1 fruit fly cellular context compared by ENCODE assay signal in the genomic region with DNA sequence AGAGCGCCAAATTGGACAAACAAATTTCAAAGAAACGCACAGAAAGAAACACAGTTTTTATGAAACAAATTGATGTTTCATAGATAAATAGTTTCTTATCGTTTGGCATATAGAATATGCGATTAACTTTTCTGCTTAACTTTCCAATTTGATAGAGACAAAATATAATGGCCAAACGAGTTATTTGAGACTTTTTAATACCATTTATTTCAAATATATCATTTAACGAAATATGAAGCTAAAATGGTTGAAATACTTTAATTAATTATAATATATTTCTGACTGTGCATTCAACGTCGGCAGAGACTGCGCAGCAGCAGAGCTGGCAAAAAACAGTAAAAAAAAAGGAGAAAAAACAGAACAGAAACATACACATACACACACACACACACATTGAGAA.
TF ChIP-seq lines count a peak whose summit lies in the region.

No protein-coding gene starts in this region.

TF ChIP-seq in whole organism, embryonic, 481 proteins besides CTCF, POLR2A, EP300 and RAD21 (continued from another document and continues in another):
- TF ChIP-seq bowl (GFP tag; IDR thresholded peaks at IDR 0.05; lab: Robert Waterston, UW) = no peak
- TF ChIP-seq CG30020 (tag; optimal IDR thresholded peaks at IDR 0.05; lab: Kevin White, UChicago) = no peak
- no peak for TF ChIP-seq seq (GFP tag; IDR thresholded peaks at IDR 0.05; lab: Robert Waterston, UW)
- peak; percentile 49 for TF ChIP-seq Hmr (GFP tag; optimal IDR thresholded peaks at IDR 0.05; lab: Kevin White, UChicago)
- no peak for TF ChIP-seq CG15696 (tag; optimal IDR thresholded peaks at IDR 0.05; lab: Kevin White, UChicago)
- no peak for TF ChIP-seq NC2α (GFP tag; optimal IDR thresholded peaks at IDR 0.05; lab: Kevin White, UChicago)
- no peak for TF ChIP-seq CG4360 (GFP tag; IDR thresholded peaks at IDR 0.05; lab: Robert Waterston, UW)
- no peak for TF ChIP-seq Hr39 (optimal IDR thresholded peaks at IDR 0.05; lab: Kevin White, UChicago)
- TF ChIP-seq CG10267 (tag; optimal IDR thresholded peaks at IDR 0.05; lab: Kevin White, UChicago) = peak; percentile 1
- TF ChIP-seq sd (tag; optimal IDR thresholded peaks at IDR 0.05; lab: Kevin White, UChicago) = no peak
- TF ChIP-seq CG6854 (GFP tag; optimal IDR thresholded peaks at IDR 0.05; lab: Kevin White, UChicago) = peak; percentile 5
- peak; percentile 25 for TF ChIP-seq CG13424 (tag; optimal IDR thresholded peaks at IDR 0.05; lab: Kevin White, UChicago)
- 0 out of 2 replicates have a peak, but pooled peaks have one; percentile 5 for TF ChIP-seq Rfx (GFP tag; IDR thresholded peaks at IDR 0.05; lab: Robert Waterston, UW)
- peak; percentile 39 for TF ChIP-seq grau (tag; optimal IDR thresholded peaks at IDR 0.05; lab: Kevin White, UChicago)
- no peak for TF ChIP-seq pho (GFP tag; optimal IDR thresholded peaks at IDR 0.05; lab: Kevin White, UChicago)
- no peak for TF ChIP-seq CG3995 (GFP tag; optimal IDR thresholded peaks at IDR 0.05; lab: Kevin White, UChicago)
- no peak for TF ChIP-seq rib (GFP tag; IDR thresholded peaks at IDR 0.05; lab: Robert Waterston, UW)
- no peak for TF ChIP-seq sisA (GFP tag; IDR thresholded peaks at IDR 0.05; lab: Robert Waterston, UW)
- TF ChIP-seq CG18262 (tag; optimal IDR thresholded peaks at IDR 0.05; lab: Kevin White, UChicago) = peak; percentile 9
- TF ChIP-seq Ptx1 (GFP tag; IDR thresholded peaks at IDR 0.05; lab: Robert Waterston, UW) = 0 out of 2 replicates have a peak, but pooled peaks have one; percentile 16
- no peak for TF ChIP-seq jigr1 (GFP tag; IDR thresholded peaks at IDR 0.05; lab: Robert Waterston, UW)
- TF ChIP-seq z (GFP tag; IDR thresholded peaks at IDR 0.05; lab: Robert Waterston, UW) = no peak
- TF ChIP-seq Sry-δ (GFP tag; optimal IDR thresholded peaks at IDR 0.05; lab: Kevin White, UChicago) = no peak
- no peak for TF ChIP-seq slou (GFP tag; optimal IDR thresholded peaks at IDR 0.05; lab: Kevin White, UChicago)
- no peak for TF ChIP-seq Abd-B (GFP tag; optimal IDR thresholded peaks at IDR 0.05; lab: Kevin White, UChicago)
- no peak for TF ChIP-seq gce (GFP tag; IDR thresholded peaks at IDR 0.05; lab: Robert Waterston, UW)
- TF ChIP-seq CG7987 (GFP tag; optimal IDR thresholded peaks at IDR 0.05; lab: Kevin White, UChicago) = no peak
- TF ChIP-seq pan (optimal IDR thresholded peaks at IDR 0.05; lab: Kevin White, UChicago) = no peak
- TF ChIP-seq pan (GFP tag; optimal IDR thresholded peaks at IDR 0.05 in 1 of 2, IDR thresholded peaks at IDR 0.05 in 1 of 2) = no peak
- peak; percentile 20 for TF ChIP-seq CG17359 (tag; optimal IDR thresholded peaks at IDR 0.05; lab: Kevin White, UChicago)
- no peak for TF ChIP-seq klu (GFP tag; IDR thresholded peaks at IDR 0.05; lab: Robert Waterston, UW)
- TF ChIP-seq CG6765 (GFP tag; optimal IDR thresholded peaks at IDR 0.05; lab: Kevin White, UChicago) = peak; percentile 16
- TF ChIP-seq Kr (GFP tag; optimal IDR thresholded peaks at IDR 0.05; lab: Kevin White, UChicago) = no peak
- TF ChIP-seq H15 (GFP tag; IDR thresholded peaks at IDR 0.05; lab: Robert Waterston, UW) = no peak
- peak; percentile 9 for TF ChIP-seq unpg (GFP tag; optimal IDR thresholded peaks at IDR 0.05; lab: Kevin White, UChicago)
- TF ChIP-seq crc (GFP tag; optimal IDR thresholded peaks at IDR 0.05; lab: Kevin White, UChicago) = no peak
- TF ChIP-seq Dek (tag; optimal IDR thresholded peaks at IDR 0.05; lab: Kevin White, UChicago) = peak; percentile 5
- TF ChIP-seq BtbVII (GFP tag; optimal IDR thresholded peaks at IDR 0.05; lab: Kevin White, UChicago) = peak; percentile 1
- no peak for TF ChIP-seq Rx (GFP tag; IDR thresholded peaks at IDR 0.05; lab: Robert Waterston, UW)
- no peak for TF ChIP-seq mld (GFP tag; IDR thresholded peaks at IDR 0.05; lab: Robert Waterston, UW; ENCODE audit: partially characterized antibody)
- TF ChIP-seq CG1647 (GFP tag; optimal IDR thresholded peaks at IDR 0.05; lab: Kevin White, UChicago) = no peak
- TF ChIP-seq Usf (GFP tag; optimal IDR thresholded peaks at IDR 0.05; lab: Kevin White, UChicago) = no peak
- no peak for TF ChIP-seq Dll (GFP tag; IDR thresholded peaks at IDR 0.05; lab: Robert Waterston, UW; ENCODE audit: partially characterized antibody)
- TF ChIP-seq CG9797 (GFP tag; optimal IDR thresholded peaks at IDR 0.05; lab: Kevin White, UChicago) = no peak
- TF ChIP-seq corto (GFP tag; optimal IDR thresholded peaks at IDR 0.05; lab: Kevin White, UChicago) = no peak
- peak; percentile 11 for TF ChIP-seq CG13894 (tag; optimal IDR thresholded peaks at IDR 0.05; lab: Kevin White, UChicago)
- no peak for TF ChIP-seq CG4707 (GFP tag; optimal IDR thresholded peaks at IDR 0.05; lab: Kevin White, UChicago)
- TF ChIP-seq CG33557 (GFP tag; optimal IDR thresholded peaks at IDR 0.05; lab: Kevin White, UChicago) = no peak
- TF ChIP-seq Nf-YA (GFP tag; IDR thresholded peaks at IDR 0.05; lab: Robert Waterston, UW) = no peak
- no peak for TF ChIP-seq hkb (optimal IDR thresholded peaks at IDR 0.05; lab: Kevin White, UChicago)
- TF ChIP-seq hkb (GFP tag; IDR thresholded peaks at IDR 0.05; lab: Robert Waterston, UW) = peak; percentile 45
- TF ChIP-seq Six4 (GFP tag; optimal IDR thresholded peaks at IDR 0.05; lab: Kevin White, UChicago) = no peak
- TF ChIP-seq Pdp1 (GFP tag; optimal IDR thresholded peaks at IDR 0.05; lab: Kevin White, UChicago) = no peak
- no peak for TF ChIP-seq CG6654 (GFP tag; optimal IDR thresholded peaks at IDR 0.05; lab: Kevin White, UChicago)
- no peak for TF ChIP-seq Sin3A (optimal IDR thresholded peaks at IDR 0.05; lab: Kevin White, UChicago)
- TF ChIP-seq dm (GFP tag; optimal IDR thresholded peaks at IDR 0.05; lab: Kevin White, UChicago) = no peak
- no peak for TF ChIP-seq CG32772 (GFP tag; IDR thresholded peaks at IDR 0.05; lab: Robert Waterston, UW)
- no peak for TF ChIP-seq CG7372 (GFP tag; IDR thresholded peaks at IDR 0.05; lab: Robert Waterston, UW)
- TF ChIP-seq CG11504 (tag; optimal IDR thresholded peaks at IDR 0.05; lab: Kevin White, UChicago) = peak; percentile 51
- peak; percentile 11 for TF ChIP-seq scrt (GFP tag; optimal IDR thresholded peaks at IDR 0.05; lab: Kevin White, UChicago)
- no peak for TF ChIP-seq Drgx (GFP tag; IDR thresholded peaks at IDR 0.05; lab: Robert Waterston, UW)
- no peak for TF ChIP-seq zfh1 (GFP tag; IDR thresholded peaks at IDR 0.05; lab: Robert Waterston, UW)
- no peak for TF ChIP-seq ERR (GFP tag; optimal IDR thresholded peaks at IDR 0.05; lab: Kevin White, UChicago)
- TF ChIP-seq CG14965 (GFP tag; optimal IDR thresholded peaks at IDR 0.05; lab: Kevin White, UChicago; ENCODE audit: borderline replicate concordance) = no peak
- no peak for TF ChIP-seq Fer3 (tag; optimal IDR thresholded peaks at IDR 0.05; lab: Kevin White, UChicago)
- TF ChIP-seq Meics (GFP tag; optimal IDR thresholded peaks at IDR 0.05; lab: Kevin White, UChicago) = peak; percentile 45
- TF ChIP-seq CG2678 (tag; optimal IDR thresholded peaks at IDR 0.05; lab: Kevin White, UChicago) = peak; percentile 58
- TF ChIP-seq Max (GFP tag; optimal IDR thresholded peaks at IDR 0.05; lab: Kevin White, UChicago) = no peak
- TF ChIP-seq CG17802 (tag; optimal IDR thresholded peaks at IDR 0.05; lab: Kevin White, UChicago) = no peak
- no peak for TF ChIP-seq al (GFP tag; IDR thresholded peaks at IDR 0.05; lab: Robert Waterston, UW)
- no peak for TF ChIP-seq dati (GFP tag; IDR thresholded peaks at IDR 0.05; lab: Robert Waterston, UW)
- TF ChIP-seq Hr51 (GFP tag; optimal IDR thresholded peaks at IDR 0.05; lab: Kevin White, UChicago) = peak in 1 of 2 experiments; percentile 53
- peak; percentile 63 for TF ChIP-seq CG18599 (GFP tag; optimal IDR thresholded peaks at IDR 0.05; lab: Kevin White, UChicago)
- TF ChIP-seq CG34376 (GFP tag; optimal IDR thresholded peaks at IDR 0.05; lab: Kevin White, UChicago) = peak; percentile 19
- peak; percentile 35 for TF ChIP-seq Oli (tag; optimal IDR thresholded peaks at IDR 0.05; lab: Kevin White, UChicago)
- TF ChIP-seq CG32532 (GFP tag; IDR thresholded peaks at IDR 0.05; lab: Robert Waterston, UW) = peak; percentile 55; the same call in 1 of the 2 replicates
- no peak for TF ChIP-seq CG3726 (GFP tag; IDR thresholded peaks at IDR 0.05; lab: Robert Waterston, UW)
- peak; percentile 5 for TF ChIP-seq caup (GFP tag; optimal IDR thresholded peaks at IDR 0.05; lab: Kevin White, UChicago; ENCODE audit: severe bottlenecking)
- TF ChIP-seq CG16779 (GFP tag; IDR thresholded peaks at IDR 0.05; lab: Robert Waterston, UW) = no peak
- no peak for TF ChIP-seq CG30431 (GFP tag; optimal IDR thresholded peaks at IDR 0.05; lab: Kevin White, UChicago)
- no peak for TF ChIP-seq gfzf (GFP tag; optimal IDR thresholded peaks at IDR 0.05; lab: Kevin White, UChicago)
- no peak for TF ChIP-seq tgo (GFP tag; IDR thresholded peaks at IDR 0.05; lab: Robert Waterston, UW)
- no peak for TF ChIP-seq Blimp-1 (GFP tag; optimal IDR thresholded peaks at IDR 0.05; lab: Kevin White, UChicago)
- peak; percentile 7 for TF ChIP-seq HHEX (GFP tag; optimal IDR thresholded peaks at IDR 0.05; lab: Kevin White, UChicago)
- no peak for TF ChIP-seq Bteb2 (GFP tag; optimal IDR thresholded peaks at IDR 0.05; lab: Kevin White, UChicago)
- TF ChIP-seq Awh (GFP tag; IDR thresholded peaks at IDR 0.05; lab: Robert Waterston, UW) = no peak
- TF ChIP-seq Hand (GFP tag; optimal IDR thresholded peaks at IDR 0.05; lab: Kevin White, UChicago) = peak; percentile 36
- TF ChIP-seq Stat92E (GFP tag; optimal IDR thresholded peaks at IDR 0.05; lab: Kevin White, UChicago) = no peak
- no peak for TF ChIP-seq Xrp1 (GFP tag; IDR thresholded peaks at IDR 0.05; lab: Robert Waterston, UW)
- no peak for TF ChIP-seq wor (GFP tag; IDR thresholded peaks at IDR 0.05; lab: Robert Waterston, UW)
- no peak for TF ChIP-seq CG10366 (GFP tag; IDR thresholded peaks at IDR 0.05; lab: Robert Waterston, UW)
- peak; percentile 28 for TF ChIP-seq CG18619 (GFP tag; optimal IDR thresholded peaks at IDR 0.05; lab: Kevin White, UChicago)
- TF ChIP-seq Side (GFP tag; optimal IDR thresholded peaks at IDR 0.05; lab: Kevin White, UChicago) = no peak
- peak; percentile 5 for TF ChIP-seq CG13296 (GFP tag; optimal IDR thresholded peaks at IDR 0.05; lab: Kevin White, UChicago)
- no peak for TF ChIP-seq phol (tag; optimal IDR thresholded peaks at IDR 0.05; lab: Kevin White, UChicago)
- peak; percentile 32 for TF ChIP-seq CG3281 (GFP tag; optimal IDR thresholded peaks at IDR 0.05; lab: Kevin White, UChicago)
- no peak for TF ChIP-seq CG18011 (GFP tag; optimal IDR thresholded peaks at IDR 0.05; lab: Kevin White, UChicago)
- TF ChIP-seq E2f2 (GFP tag; IDR thresholded peaks at IDR 0.05; lab: Robert Waterston, UW) = no peak
- peak; percentile 36; the same call in 1 of the 2 replicates for TF ChIP-seq CG9932 (GFP tag; IDR thresholded peaks at IDR 0.05; lab: Robert Waterston, UW)
- TF ChIP-seq ewg (GFP tag; optimal IDR thresholded peaks at IDR 0.05; lab: Kevin White, UChicago) = no peak
- TF ChIP-seq Lim3 (GFP tag; IDR thresholded peaks at IDR 0.05; lab: Robert Waterston, UW) = no peak
- TF ChIP-seq CG8281 (tag; optimal IDR thresholded peaks at IDR 0.05; lab: Kevin White, UChicago) = no peak
- TF ChIP-seq CG15514 (GFP tag; optimal IDR thresholded peaks at IDR 0.05; lab: Kevin White, UChicago) = no peak
- TF ChIP-seq chn (GFP tag; optimal IDR thresholded peaks at IDR 0.05; lab: Kevin White, UChicago) = no peak
- TF ChIP-seq sqz (GFP tag; optimal IDR thresholded peaks at IDR 0.05; lab: Kevin White, UChicago) = peak; percentile 50
- TF ChIP-seq ranshi (GFP tag; IDR thresholded peaks at IDR 0.05; lab: Robert Waterston, UW) = no peak
- no peak for TF ChIP-seq CG14860 (GFP tag; IDR thresholded peaks at IDR 0.05; lab: Robert Waterston, UW; ENCODE audit: partially characterized antibody)
- no peak for TF ChIP-seq Dip3 (GFP tag; optimal IDR thresholded peaks at IDR 0.05; lab: Kevin White, UChicago)
- peak; percentile 49 for TF ChIP-seq CG7839 (tag; optimal IDR thresholded peaks at IDR 0.05; lab: Kevin White, UChicago)
- no peak for TF ChIP-seq danr (GFP tag; IDR thresholded peaks at IDR 0.05; lab: Robert Waterston, UW)
- TF ChIP-seq tio (GFP tag; optimal IDR thresholded peaks at IDR 0.05; lab: Kevin White, UChicago) = no peak
- no peak for TF ChIP-seq CG33213 (GFP tag; optimal IDR thresholded peaks at IDR 0.05; lab: Kevin White, UChicago)
- TF ChIP-seq exex (tag; optimal IDR thresholded peaks at IDR 0.05; lab: Kevin White, UChicago) = no peak
- no peak for TF ChIP-seq CG15011 (GFP tag; optimal IDR thresholded peaks at IDR 0.05; lab: Kevin White, UChicago)
- TF ChIP-seq Adf1 (GFP tag; IDR thresholded peaks at IDR 0.05; lab: Robert Waterston, UW) = peak; percentile 74
- no peak for TF ChIP-seq CG12769 (tag; optimal IDR thresholded peaks at IDR 0.05; lab: Kevin White, UChicago)
- no peak for TF ChIP-seq zen2 (GFP tag; IDR thresholded peaks at IDR 0.05; lab: Robert Waterston, UW; ENCODE audit: partially characterized antibody)
- TF ChIP-seq vvl (GFP tag; IDR thresholded peaks at IDR 0.05; lab: Robert Waterston, UW) = 0 out of 2 replicates have a peak, but pooled peaks have one; percentile 13
- peak; percentile 15 for TF ChIP-seq CG9817 (tag; optimal IDR thresholded peaks at IDR 0.05; lab: Kevin White, UChicago)
- no peak for TF ChIP-seq CHES-1-like (GFP tag; optimal IDR thresholded peaks at IDR 0.05; lab: Kevin White, UChicago)
- peak; percentile 52; the same call in 2 of the 3 replicates for TF ChIP-seq dysf (GFP tag; IDR thresholded peaks at IDR 0.05; lab: Robert Waterston, UW)
- peak; percentile 5 for TF ChIP-seq CG2712 (tag; optimal IDR thresholded peaks at IDR 0.05; lab: Kevin White, UChicago)
- peak; percentile 61 for TF ChIP-seq sens (GFP tag; lab: Kevin White, UChicago)
- TF ChIP-seq Bdp1 (GFP tag; optimal IDR thresholded peaks at IDR 0.05; lab: Kevin White, UChicago) = no peak
- TF ChIP-seq Ravus (GFP tag; IDR thresholded peaks at IDR 0.05; lab: Robert Waterston, UW) = no peak
- no peak for TF ChIP-seq her (GFP tag; optimal IDR thresholded peaks at IDR 0.05; lab: Kevin White, UChicago)
- no peak for TF ChIP-seq sens-2 (GFP tag; IDR thresholded peaks at IDR 0.05; lab: Robert Waterston, UW)
- no peak for TF ChIP-seq pnt (GFP tag; optimal IDR thresholded peaks at IDR 0.05; lab: Kevin White, UChicago)
- TF ChIP-seq Poxn (GFP tag; IDR thresholded peaks at IDR 0.05; lab: Robert Waterston, UW) = no peak
- TF ChIP-seq Neu2 (GFP tag; optimal IDR thresholded peaks at IDR 0.05; lab: Kevin White, UChicago; ENCODE audit: borderline replicate concordance) = no peak
- no peak for TF ChIP-seq peb (GFP tag; IDR thresholded peaks at IDR 0.05; lab: Robert Waterston, UW)
- TF ChIP-seq Fer1 (GFP tag; optimal IDR thresholded peaks at IDR 0.05; lab: Kevin White, UChicago) = peak; percentile 51
